Fruit fly (Drosophila melanogaster) whole organism, embryonic: ENCODE results near the gene CG17177.

Experiments used
- Ada2b ChIP-seq: fragments of 200-800 bp; sonication (Bioruptor generic); IDR thresholded peaks from 2 replicates; pipeline ENCODE4 v1.3.6; 2022; ENCODE audit warnings: missing biosample characterization, missing genetic modification characterization
- Awh ChIP-seq: fragments of 200-800 bp; sonication (Bioruptor generic); IDR thresholded peaks from 2 replicates; pipeline ENCODE4, ENCODE4 v1.3.6; 2022; ENCODE audit warnings: missing biosample characterization, missing genetic modification characterization
- Bgb ChIP-seq: fragments of 200-800 bp; sonication (Bioruptor generic); IDR thresholded peaks from 2 replicates; pipeline ENCODE4 v1.3.6; 2022; ENCODE audit warnings: missing biosample characterization, missing genetic modification characterization; ENCODE audit not compliant: partially characterized antibody
- Bteb2 ChIP-seq: fragments of 200-800 bp; sonication (Bioruptor generic); optimal IDR thresholded peaks from 2 replicates; lab custom pipeline; 2016; ENCODE audit warnings: missing biosample characterization, missing genetic modification characterization
- CG10366 ChIP-seq: fragments of 200-800 bp; sonication (Bioruptor generic); IDR thresholded peaks from 2 replicates; pipeline ENCODE4 v1.3.6; 2022; ENCODE audit warnings: missing biosample characterization, missing genetic modification characterization
- CG10654 ChIP-seq: fragments of 200-800 bp; sonication (Bioruptor generic); optimal IDR thresholded peaks from 2 replicates; lab custom pipeline; 2016; ENCODE audit warnings: missing biosample characterization, missing genetic modification characterization
- CG12659 ChIP-seq: fragments of 200-800 bp; sonication (Bioruptor generic); optimal IDR thresholded peaks from 3 replicates; lab custom pipeline; 2017; ENCODE audit warnings: mild to moderate bottlenecking, missing biosample characterization, missing genetic modification reagents, missing genetic modification characterization
- CG13123 ChIP-seq: fragments of 200-800 bp; sonication (Bioruptor generic); optimal IDR thresholded peaks from 2 replicates; lab custom pipeline; 2016; ENCODE audit warnings: missing biosample characterization, missing genetic modification characterization
- CG14860 ChIP-seq: fragments of 200-800 bp; sonication (Bioruptor generic); IDR thresholded peaks from 3 replicates; pipeline ENCODE4 v1.3.6; 2022; ENCODE audit warnings: missing biosample characterization, missing genetic modification characterization; ENCODE audit not compliant: partially characterized antibody
- CG16779 ChIP-seq: fragments of 200-800 bp; sonication (Bioruptor generic); IDR thresholded peaks from 2 replicates; pipeline ENCODE4 v1.3.6; 2022; ENCODE audit warnings: missing biosample characterization, missing genetic modification characterization
- CG3065 ChIP-seq: fragments of 200-800 bp; sonication (Bioruptor generic); optimal IDR thresholded peaks from 2 replicates; lab custom pipeline; 2016; ENCODE audit warnings: missing biosample characterization, missing genetic modification characterization
- CG3995 ChIP-seq: fragments of 200-800 bp; sonication (Bioruptor generic); optimal IDR thresholded peaks from 3 replicates; lab custom pipeline; 2016; ENCODE audit warnings: missing biosample characterization, missing genetic modification characterization
- CG4854 ChIP-seq: fragments of 200-800 bp; sonication (Bioruptor generic); optimal IDR thresholded peaks from 2 replicates; lab custom pipeline; 2016; ENCODE audit warnings: missing biosample characterization, missing genetic modification characterization, inconsistent platforms
- CG5245 ChIP-seq: fragments of 200-800 bp; sonication (Bioruptor generic); optimal IDR thresholded peaks from 3 replicates; lab custom pipeline; 2016; ENCODE audit warnings: missing biosample characterization, missing genetic modification characterization
- CG6175 ChIP-seq: fragments of 200-800 bp; sonication (Bioruptor generic); IDR thresholded peaks from 3 replicates; pipeline ENCODE4 v1.3.6; 2022; ENCODE audit warnings: missing biosample characterization, missing genetic modification characterization
- CG7372 ChIP-seq: fragments of 200-800 bp; sonication (Bioruptor generic); IDR thresholded peaks from 2 replicates; pipeline ENCODE4 v1.3.6; 2022; ENCODE audit warnings: missing biosample characterization, missing genetic modification characterization
- CG9215 ChIP-seq: fragments of 200-800 bp; sonication (Bioruptor generic); IDR thresholded peaks from 2 replicates; pipeline ENCODE4 v1.3.6; 2022; ENCODE audit warnings: missing biosample characterization, missing genetic modification characterization
- D19A ChIP-seq: fragments of 200-800 bp; optimal IDR thresholded peaks from 3 replicates; lab custom pipeline; 2019; ENCODE audit warnings: missing biosample characterization, mild to moderate bottlenecking, missing genetic modification characterization, moderate library complexity
- Dip2 ChIP-seq: fragments of 200-800 bp; sonication (Bioruptor generic); IDR thresholded peaks from 2 replicates; pipeline ENCODE4 v1.3.6; 2022; ENCODE audit warnings: missing biosample characterization, missing genetic modification characterization
- Doc3 ChIP-seq: fragments of 200-800 bp; sonication (Bioruptor generic); IDR thresholded peaks from 3 replicates; pipeline ENCODE4 v1.3.6; 2022; ENCODE audit warnings: missing biosample characterization, missing genetic modification characterization; ENCODE audit not compliant: partially characterized antibody
- E2f2 ChIP-seq: fragments of 200-800 bp; sonication (Bioruptor generic); IDR thresholded peaks from 2 replicates; pipeline ENCODE4 v1.3.6; 2022; ENCODE audit warnings: missing biosample characterization, missing genetic modification characterization
- Fer3 ChIP-seq: fragments of 200-800 bp; sonication (Bioruptor generic); optimal IDR thresholded peaks from 2 replicates; lab custom pipeline; 2018; ENCODE audit warnings: missing biosample characterization, mild to moderate bottlenecking, missing genetic modification characterization, moderate library complexity
- MESR4 ChIP-seq: fragments of 200-800 bp; sonication (Bioruptor generic); optimal IDR thresholded peaks from 2 replicates; lab custom pipeline; 2018; ENCODE audit warnings: missing biosample characterization, mild to moderate bottlenecking, missing genetic modification characterization, moderate library complexity
- NFAT ChIP-seq: fragments of 200-800 bp; sonication (Bioruptor generic); IDR thresholded peaks from 2 replicates; pipeline ENCODE4 v1.3.6; 2022; ENCODE audit warnings: missing biosample characterization, missing genetic modification characterization
- Oli ChIP-seq: fragments of 200-800 bp; sonication (Bioruptor generic); optimal IDR thresholded peaks from 2 replicates; lab custom pipeline; 2018; ENCODE audit warnings: missing biosample characterization, mild to moderate bottlenecking, missing genetic modification characterization, moderate library complexity
- Side ChIP-seq: fragments of 200-800 bp; sonication (Bioruptor generic); optimal IDR thresholded peaks from 2 replicates; lab custom pipeline; 2016; ENCODE audit warnings: missing biosample characterization, missing genetic modification characterization
- YL-1 ChIP-seq: fragments of 200-800 bp; sonication (Bioruptor generic); optimal IDR thresholded peaks from 3 replicates; lab custom pipeline; 2017; ENCODE audit warnings: missing biosample characterization, mild to moderate bottlenecking, missing genetic modification characterization
- aop ChIP-seq: fragments of 200-800 bp; sonication (Bioruptor generic); IDR thresholded peaks from 2 replicates; pipeline ENCODE4 v1.3.6; 2022; ENCODE audit warnings: missing biosample characterization, missing genetic modification characterization
- ap ChIP-seq: fragments of 200-800 bp; sonication (Bioruptor generic); IDR thresholded peaks from 2 replicates; pipeline ENCODE4 v1.3.6; 2022; ENCODE audit warnings: missing biosample characterization, missing genetic modification characterization
- ato ChIP-seq: fragments of 200-800 bp; sonication (Bioruptor generic); IDR thresholded peaks from 2 replicates; pipeline ENCODE4 v1.3.6; 2022; ENCODE audit warnings: missing biosample characterization, missing genetic modification characterization; ENCODE audit not compliant: partially characterized antibody
- az2 ChIP-seq: fragments of 200-800 bp; sonication (Bioruptor generic); optimal IDR thresholded peaks from 3 replicates; lab custom pipeline; 2016; ENCODE audit warnings: missing biosample characterization, missing genetic modification characterization
- bsh ChIP-seq, 2 experiments: fragments of 200-800 bp; sonication (Bioruptor generic); optimal IDR thresholded peaks; 2 replicates each; lab custom pipeline; 2017 to 2018; ENCODE audit warnings: mild to moderate bottlenecking in 2 of 2, missing biosample characterization in 2 of 2, missing genetic modification characterization in 2 of 2, moderate library complexity in 1 of 2
- caup ChIP-seq: fragments of 200-800 bp; sonication (Bioruptor generic); optimal IDR thresholded peaks from 3 replicates; lab custom pipeline; 2017; ENCODE audit warnings: missing biosample characterization, mild to moderate bottlenecking, missing genetic modification characterization, moderate library complexity; ENCODE audit not compliant: severe bottlenecking
- dati ChIP-seq: fragments of 200-800 bp; sonication (Bioruptor generic); IDR thresholded peaks from 2 replicates; pipeline ENCODE4 v1.3.6; 2022; ENCODE audit warnings: missing biosample characterization, missing genetic modification characterization
- disco-r ChIP-seq: fragments of 200-800 bp; sonication (Bioruptor generic); optimal IDR thresholded peaks from 2 replicates; lab custom pipeline; 2016; ENCODE audit warnings: missing biosample characterization, missing genetic modification characterization
- dmrt99B ChIP-seq: fragments of 200-800 bp; sonication (Bioruptor generic); optimal IDR thresholded peaks from 2 replicates; lab custom pipeline; 2018; ENCODE audit warnings: missing biosample characterization, mild to moderate bottlenecking, missing genetic modification characterization, moderate library complexity
- ewg ChIP-seq: fragments of 200-800 bp; sonication (Bioruptor generic); optimal IDR thresholded peaks from 3 replicates; lab custom pipeline; 2017; ENCODE audit warnings: mild to moderate bottlenecking, missing biosample characterization, missing genetic modification reagents, missing genetic modification characterization
- gcm ChIP-seq: fragments of 200-800 bp; sonication (Bioruptor generic); optimal IDR thresholded peaks from 2 replicates; lab custom pipeline; 2019; ENCODE audit warnings: missing biosample characterization, mild to moderate bottlenecking, missing genetic modification characterization, moderate library complexity
- gfzf ChIP-seq: fragments of 200-800 bp; sonication (Bioruptor generic); optimal IDR thresholded peaks from 2 replicates; lab custom pipeline; 2016; ENCODE audit warnings: missing biosample characterization, mild to moderate bottlenecking, missing genetic modification characterization, moderate library complexity
- gro ChIP-seq: fragments of 200-800 bp; sonication (Bioruptor generic); optimal IDR thresholded peaks from 2 replicates; lab custom pipeline; 2016; ENCODE audit warnings: missing biosample characterization, missing genetic modification characterization
- mld ChIP-seq: fragments of 200-800 bp; sonication (Bioruptor generic); IDR thresholded peaks from 3 replicates; pipeline ENCODE4 v1.3.6; 2022; ENCODE audit warnings: missing biosample characterization, missing genetic modification characterization; ENCODE audit not compliant: partially characterized antibody
- pan ChIP-seq, 4 experiments: fragments of >200 bp in 3 of 4; fragments of 200-800 bp in 1 of 4; sonication (Bioruptor generic) in 1 of 4; optimal IDR thresholded peaks in 3 of 4; IDR thresholded peaks in 1 of 4; 2 replicates each; pipeline versions ENCODE4 v1.3.6 to Lab custom; 2017 to 2022; ENCODE audit warnings: missing biosample characterization in 2 of 4, missing genetic modification characterization in 2 of 4, mixed read lengths in 1 of 4
- pb ChIP-seq: fragments of 200-800 bp; sonication (Bioruptor generic); optimal IDR thresholded peaks from 3 replicates; lab custom pipeline; 2016; ENCODE audit warnings: missing biosample characterization, missing genetic modification characterization
- pros ChIP-seq: fragments of 200-800 bp; sonication (Bioruptor generic); optimal IDR thresholded peaks from 3 replicates; lab custom pipeline; 2019; ENCODE audit warnings: missing biosample characterization, mild to moderate bottlenecking, missing genetic modification characterization, moderate library complexity
- rib ChIP-seq: fragments of 200-800 bp; sonication (Bioruptor generic); IDR thresholded peaks from 2 replicates; pipeline ENCODE4 v1.3.6; 2022; ENCODE audit warnings: missing biosample characterization, missing genetic modification characterization
- scrt ChIP-seq: fragments of 200-800 bp; sonication (Bioruptor generic); optimal IDR thresholded peaks from 2 replicates; lab custom pipeline; 2018; ENCODE audit warnings: missing biosample characterization, mild to moderate bottlenecking, missing genetic modification characterization, moderate library complexity
- sqz ChIP-seq: fragments of 200-800 bp; sonication (Bioruptor generic); optimal IDR thresholded peaks from 3 replicates; lab custom pipeline; 2018; ENCODE audit warnings: missing biosample characterization, mild to moderate bottlenecking, missing genetic modification characterization
- tio ChIP-seq: fragments of 200-800 bp; sonication (Bioruptor generic); optimal IDR thresholded peaks from 2 replicates; lab custom pipeline; 2017; ENCODE audit warnings: missing biosample characterization, missing genetic modification characterization, inconsistent platforms
- zen ChIP-seq: fragments of 200-800 bp; sonication (Bioruptor generic); optimal IDR thresholded peaks from 3 replicates; lab custom pipeline; 2018; ENCODE audit warnings: missing biosample characterization, mild to moderate bottlenecking, missing genetic modification characterization, moderate library complexity

Gene CG17177

DNA sequence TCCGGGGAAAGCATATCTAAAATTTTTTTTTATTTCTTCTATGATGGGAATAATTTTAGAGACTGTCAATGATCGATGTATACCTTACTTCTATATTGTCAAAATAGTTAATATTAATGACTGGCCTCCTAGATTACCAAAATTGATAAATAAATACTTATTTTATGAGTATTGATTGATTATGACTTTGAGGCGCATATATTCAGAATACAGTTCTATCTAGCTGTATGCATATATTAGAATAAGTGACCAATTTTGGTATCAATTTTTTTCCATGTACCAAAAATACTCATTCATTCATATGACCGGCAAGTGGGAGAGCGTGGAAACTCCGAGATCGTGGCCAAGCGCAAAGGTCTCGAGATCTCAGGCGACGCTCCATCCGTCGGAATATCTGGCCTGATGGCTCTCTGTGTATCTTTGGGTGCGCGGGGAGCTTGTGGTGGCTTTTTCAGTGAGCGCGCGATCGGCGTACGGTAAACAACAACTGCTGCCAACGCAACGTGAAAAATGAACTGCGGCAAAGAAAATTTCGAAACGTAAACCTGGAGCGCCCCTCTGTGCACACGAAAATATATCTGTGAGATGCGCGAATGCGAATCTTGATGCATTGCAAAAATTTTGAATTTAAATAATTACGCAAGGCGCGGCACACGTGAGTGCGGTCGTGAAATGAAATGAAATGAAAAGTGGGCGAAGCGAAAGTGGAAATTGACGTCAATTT lies 28.9 kb downstream of the CG17177 start, which contains the start of the genes CG43121 and ome (continued):
- TF ChIP-seq CG16779 (0 out of 2 replicates have a peak, but pooled peaks have one; percentile 51), MESR4 (GFP tag; lab: Kevin White, UChicago) (no peak), disco-r (GFP tag; lab: Kevin White, UChicago) (no peak), Bteb2 (no peak), ap (GFP tag; lab: Robert Waterston, UW) (0 out of 2 replicates have a peak, but pooled peaks have one; percentile 8), Dip2 (GFP tag; lab: Robert Waterston, UW) (no peak), gfzf (GFP tag; lab: Kevin White, UChicago) (no peak), bsh (GFP tag; optimal IDR thresholded peaks at IDR 0.05; lab: Kevin White, UChicago) (peak in 1 of 2 experiments; percentile 27), rib (GFP tag; lab: Robert Waterston, UW) (peak; percentile 58; the same call in 1 of the 2 replicates), az2 (GFP tag; lab: Kevin White, UChicago) (peak; percentile 12), scrt (GFP tag; lab: Kevin White, UChicago) (no peak), aop (no peak), Oli (tag; lab: Kevin White, UChicago) (peak; percentile 1), CG3995 (GFP tag; lab: Kevin White, UChicago) (no peak), mld (GFP tag; lab: Robert Waterston, UW) (no peak), E2f2 (peak; percentile 32; the same call in 1 of the 2 replicates), pan (optimal IDR thresholded peaks at IDR 0.05; lab: Kevin White, UChicago) (no peak), pan (GFP tag; optimal IDR thresholded peaks at IDR 0.05 in 1 of 2, IDR thresholded peaks at IDR 0.05 in 1 of 2) (no peak), CG6175 (no peak), Ada2b (GFP tag; lab: Robert Waterston, UW) (no peak), sqz (no peak), gro (GFP tag; lab: Kevin White, UChicago) (no peak), Awh (no peak), pros (no peak), ato (GFP tag; lab: Robert Waterston, UW) (no peak), zen (tag; lab: Kevin White, UChicago) (no peak), CG10654 (GFP tag; lab: Kevin White, UChicago) (no peak), YL-1 (GFP tag; lab: Kevin White, UChicago) (no peak), pb (GFP tag; lab: Kevin White, UChicago) (peak; percentile 21), tio (GFP tag; lab: Kevin White, UChicago) (no peak), NFAT (GFP tag; lab: Robert Waterston, UW) (no peak), Doc3 (GFP tag; lab: Robert Waterston, UW) (no peak), CG14860 (no peak), CG4854 (GFP tag; lab: Kevin White, UChicago) (no peak), dati (GFP tag; lab: Robert Waterston, UW) (no peak), Bgb (GFP tag; lab: Robert Waterston, UW) (peak; percentile 35; the same call in 1 of the 2 replicates), caup (GFP tag; lab: Kevin White, UChicago) (peak; percentile 62), CG5245 (GFP tag; lab: Kevin White, UChicago) (no peak), CG10366 (GFP tag; lab: Robert Waterston, UW) (no peak), CG9215 (no peak), CG7372 (GFP tag; lab: Robert Waterston, UW) (no peak), dmrt99B (peak; percentile 33), CG12659 (peak; percentile 11), D19A (no peak), CG13123 (GFP tag; lab: Kevin White, UChicago) (no peak), ewg (GFP tag; lab: Kevin White, UChicago) (no peak), CG3065 (GFP tag; lab: Kevin White, UChicago) (no peak), Side (GFP tag; lab: Kevin White, UChicago) (no peak), Fer3 (tag; lab: Kevin White, UChicago) (no peak), gcm (GFP tag; lab: Kevin White, UChicago) (no peak)
